Fruit fly (Drosophila melanogaster): Measurements from ENCODE around the gene CG12692.

dm6 chrX:4252690-4253089 is 49.5 kb downstream of the CG12692 start, which contains the start of gene CG15576:
- TF ChIP-seq CG33017 (tag; optimal IDR thresholded peaks at IDR 0.05) (no peak), cnc (optimal IDR thresholded peaks at IDR 0.05) (no peak), CG7101 (tag; optimal IDR thresholded peaks at IDR 0.05) (no peak), kay (GFP tag; ENCODE audit: borderline replicate concordance) (no peak), CG14711 (tag; optimal IDR thresholded peaks at IDR 0.05) (no peak), CG7045 (GFP tag; optimal IDR thresholded peaks at IDR 0.05) (no peak), Crg-1 (GFP tag; optimal IDR thresholded peaks at IDR 0.05) (no peak), bab1 (GFP tag; optimal IDR thresholded peaks at IDR 0.05) (no peak)
